Fruit fly (Drosophila melanogaster): ENCODE data around the gene CG33986.

DNA sequence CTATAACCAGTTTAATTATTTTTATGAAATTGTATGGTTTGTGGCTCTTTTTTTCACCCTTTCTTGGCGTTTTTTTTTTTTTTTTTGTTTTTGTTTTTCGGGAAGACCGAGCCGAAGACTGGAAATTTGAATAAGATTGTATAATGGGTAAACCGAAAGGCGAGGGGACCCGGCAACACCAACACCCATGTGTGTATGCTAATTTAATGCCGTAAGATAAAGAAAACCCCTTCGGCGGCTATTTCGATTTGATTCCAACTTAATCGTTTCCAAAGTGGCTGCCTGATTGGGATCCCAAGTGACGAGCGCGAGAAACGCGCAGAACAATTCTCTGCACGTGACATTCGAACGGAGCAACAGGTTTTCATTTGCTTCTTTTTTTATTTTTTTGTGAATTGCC lies 18.4 kb upstream of the CG33986 start:
- TF ChIP-seq CG8478 (optimal IDR thresholded peaks at IDR 0.05) (no peak), CTCF (optimal IDR thresholded peaks at IDR 0.05) (no peak)
